Worm (Caenorhabditis elegans): ENCODE data around the gene B0361.4.

Gene B0361.4

ce11 chrIII:7278491-7278890, 19.7 kb downstream of the B0361.4 start (continued):
- TF ChIP-seq lin-15B (tag; optimal IDR thresholded peaks at IDR 0.05) (no peak), ceh-28 (tag; optimal IDR thresholded peaks at IDR 0.05) (no peak), nhr-48 (tag; optimal IDR thresholded peaks at IDR 0.05) (peak; percentile 59)

DNA sequence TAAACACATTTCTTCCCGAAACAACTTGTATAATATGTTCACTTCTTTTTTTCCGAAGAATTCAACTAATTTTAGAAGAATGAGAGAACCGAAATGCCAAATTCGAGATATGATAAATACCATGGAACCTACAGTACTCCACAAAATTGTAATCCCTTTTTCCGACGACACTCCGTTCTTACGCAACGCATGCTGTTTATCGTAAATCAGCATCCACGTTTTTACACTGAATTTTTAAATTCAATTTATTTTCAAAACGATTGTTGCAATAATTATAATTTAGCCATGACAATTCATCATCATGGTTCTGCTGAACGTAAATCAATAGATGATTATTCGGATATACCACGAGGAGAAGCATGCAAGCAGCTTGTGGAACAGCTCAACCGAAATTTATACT, 22.4 kb downstream of the B0361.4 start, which contains the start of gene B0361.3:
Gene B0361.3 (plus strand): TSS at position 284 of the 400 bp plus-strand sequence.
- TF ChIP-seq nhr-237 (tag; optimal IDR thresholded peaks at IDR 0.05) = no peak
- TF ChIP-seq Y75B8A.6 (GFP tag; IDR thresholded peaks at IDR 0.05) = no peak
- no peak for TF ChIP-seq daf-16 (GFP tag; optimal IDR thresholded peaks at IDR 0.05)
- no peak for TF ChIP-seq daf-16 (tag; optimal IDR thresholded peaks at IDR 0.05)
- no peak for TF ChIP-seq hlh-30 (tag; optimal IDR thresholded peaks at IDR 0.05; ENCODE audit: insufficient read depth)
- no peak for TF ChIP-seq dmd-8 (GFP tag; IDR thresholded peaks at IDR 0.05)
- peak in 1 of 2 experiments; percentile 62 for TF ChIP-seq lsy-2 (tag; optimal IDR thresholded peaks at IDR 0.05)
- TF ChIP-seq T20F7.1 (GFP tag; optimal IDR thresholded peaks at IDR 0.05) = peak; percentile 80
- no peak for TF ChIP-seq ama-1 (optimal IDR thresholded peaks at IDR 0.05)
- TF ChIP-seq ztf-11 (tag; optimal IDR thresholded peaks at IDR 0.05) = no peak
- TF ChIP-seq nhr-48 (tag; optimal IDR thresholded peaks at IDR 0.05) = no peak
- TF ChIP-seq zip-2 (tag; optimal IDR thresholded peaks at IDR 0.05) = no peak
- no peak for TF ChIP-seq dmd-9 (GFP tag; IDR thresholded peaks at IDR 0.05)
- no peak for TF ChIP-seq dve-1 (tag; optimal IDR thresholded peaks at IDR 0.05; ENCODE audit: insufficient read depth)

- no peak for TF ChIP-seq nhr-102 (tag; optimal IDR thresholded peaks at IDR 0.05)
- TF ChIP-seq nhr-41 (GFP tag; IDR thresholded peaks at IDR 0.05) = no peak
- no peak for TF ChIP-seq zfp-2 (tag; optimal IDR thresholded peaks at IDR 0.05)
- TF ChIP-seq R02D3.7 (tag; optimal IDR thresholded peaks at IDR 0.05) = no peak
- no peak for TF ChIP-seq T20F7.1 (GFP tag; optimal IDR thresholded peaks at IDR 0.05)
- TF ChIP-seq nhr-25 (tag; optimal IDR thresholded peaks at IDR 0.05; ENCODE audit: borderline replicate concordance, insufficient read depth) = no peak
- TF ChIP-seq lin-13 (GFP tag; optimal IDR thresholded peaks at IDR 0.05) = no peak
- TF ChIP-seq snpc-4 (tag; optimal IDR thresholded peaks at IDR 0.05) = no peak
- no peak for TF ChIP-seq saeg-2 (GFP tag; IDR thresholded peaks at IDR 0.05)
- TF ChIP-seq madf-9 (GFP tag; conservative IDR thresholded peaks at IDR 0.05) = no peak
These were observed 27.0 kb downstream of the B0361.4 start, which contains the start of gene pho-5 for ce11 chrIII:7285783-7286182. pho-5 (minus strand) TSS chrIII:7285883.

DNA sequence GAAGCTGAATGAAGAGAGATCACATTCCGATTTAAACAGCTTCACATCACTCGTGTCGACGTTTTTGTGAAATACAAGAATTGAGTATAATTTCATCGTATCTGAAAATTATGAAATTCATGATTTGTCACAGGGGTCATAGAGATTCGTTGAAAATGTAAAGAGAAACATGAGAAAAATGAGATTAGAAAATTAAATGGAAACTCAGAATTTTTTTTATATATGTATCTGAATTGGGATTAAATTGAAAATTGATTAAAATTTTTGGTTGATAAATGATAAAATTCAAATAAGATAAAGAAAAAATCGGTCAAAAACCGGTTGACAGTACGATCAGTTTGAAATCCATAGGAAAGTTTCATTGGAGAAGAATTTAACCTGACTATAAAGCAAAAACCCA, 28.7 kb downstream of the B0361.4 start, which contains the start of gene ykt-6:
Gene ykt-6 (minus strand): TSS at position 101 of the 400 bp plus-strand sequence.
- TF ChIP-seq aha-1 (tag) (peak; percentile 28), egl-43 (GFP tag; IDR thresholded peaks at IDR 0.05) (no peak), R02D3.7 (tag; optimal IDR thresholded peaks at IDR 0.05) (no peak), mdl-1 (tag; optimal IDR thresholded peaks at IDR 0.05) (no peak)

- TF ChIP-seq lin-15B (tag; optimal IDR thresholded peaks at IDR 0.05) (no peak), hif-1 (tag; optimal IDR thresholded peaks at IDR 0.05) (no peak), spr-3 (GFP tag; optimal IDR thresholded peaks at IDR 0.05) (no peak), ctbp-1 (GFP tag; IDR thresholded peaks at IDR 0.05) (no peak), nhr-11 (tag; optimal IDR thresholded peaks at IDR 0.05) (no peak), daf-16 (GFP tag; optimal IDR thresholded peaks at IDR 0.05) (no peak), daf-16 (tag; optimal IDR thresholded peaks at IDR 0.05) (no peak), mep-1 (tag; optimal IDR thresholded peaks at IDR 0.05) (no peak), ama-1 (optimal IDR thresholded peaks at IDR 0.05) (no peak), cey-2 (tag; optimal IDR thresholded peaks at IDR 0.05; ENCODE audit: borderline replicate concordance, insufficient read depth) (no peak), ztf-11 (tag; optimal IDR thresholded peaks at IDR 0.05) (no peak), daf-12 (tag; optimal IDR thresholded peaks at IDR 0.05) (no peak), zip-2 (tag; optimal IDR thresholded peaks at IDR 0.05) (no peak), dmd-8 (GFP tag; IDR thresholded peaks at IDR 0.05) (no peak), ceh-28 (tag; optimal IDR thresholded peaks at IDR 0.05) (no peak), mdl-1 (tag; optimal IDR thresholded peaks at IDR 0.05) (no peak), dve-1 (tag; optimal IDR thresholded peaks at IDR 0.05; ENCODE audit: insufficient read depth) (no peak), ZK546.5 (tag; optimal IDR thresholded peaks at IDR 0.05) (no peak), hlh-11 (tag; optimal IDR thresholded peaks at IDR 0.05) (no peak), lin-29 (GFP tag; IDR thresholded peaks at IDR 0.05) (no peak)
These were observed 31.7 kb downstream of the B0361.4 start, which contains the start of gene algn-11 for ce11 chrIII:7290462-7290861. algn-11 (minus strand) TSS chrIII:7290562.
